Fruit fly (Drosophila melanogaster): Measurements from ENCODE around the gene Kah.
A peak's percentile ranks its signal among the peaks of the same experiment; 100 is the strongest.

DNA sequence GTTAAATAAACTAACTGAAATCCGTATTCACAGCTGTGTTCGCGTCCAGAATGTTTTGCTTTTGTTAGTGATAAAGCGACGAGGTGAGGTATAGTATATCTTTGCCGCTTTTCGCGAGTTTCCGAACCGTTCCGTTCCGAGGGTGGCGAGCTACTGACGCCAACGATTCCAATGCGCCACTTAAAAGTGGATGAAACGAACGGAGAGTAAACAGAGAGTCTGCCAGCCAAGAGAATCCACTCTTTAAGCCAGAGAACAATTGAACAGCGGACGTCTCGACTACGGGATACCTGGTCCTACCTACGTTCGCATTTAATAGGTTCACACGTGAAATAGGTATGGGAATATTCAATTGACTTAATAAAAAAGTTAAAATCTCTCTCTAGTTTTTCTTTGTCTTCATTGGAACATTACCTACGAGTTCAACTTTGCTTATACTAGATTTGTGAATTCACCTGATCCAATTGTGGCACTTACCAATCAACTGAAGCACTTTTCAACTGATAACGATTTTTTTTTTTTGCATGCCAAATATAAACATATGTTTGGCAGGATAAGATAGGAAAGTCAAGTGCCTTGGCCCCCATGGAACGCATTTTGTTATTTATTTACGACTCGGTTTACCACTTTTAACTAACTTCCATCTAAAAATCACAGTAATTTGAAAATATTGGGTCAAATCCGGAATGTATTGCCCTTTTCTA, 14.9 kb upstream of the Kah start, which contains the start of gene CG13893:
- TF ChIP-seq h (GFP tag; optimal IDR thresholded peaks at IDR 0.05) (peak; percentile 27), brk (GFP tag; optimal IDR thresholded peaks at IDR 0.05) (no peak), usp (GFP tag; optimal IDR thresholded peaks at IDR 0.05) (no peak), CG32264 (GFP tag; optimal IDR thresholded peaks at IDR 0.05) (no peak), N (GFP tag; optimal IDR thresholded peaks at IDR 0.05) (no peak), br (GFP tag; optimal IDR thresholded peaks at IDR 0.05) (peak; percentile 25), foxo (GFP tag; optimal IDR thresholded peaks at IDR 0.05) (no peak), Myc (optimal IDR thresholded peaks at IDR 0.05) (no peak)
